Fruit fly (Drosophila melanogaster) whole organism, pupa: Measurements from ENCODE around the gene Vha14-2.
A peak's percentile ranks its signal among the peaks of the same experiment; 100 is the strongest.

Source experiments
- CG10348 ChIP-seq: fragments of 200-800 bp; sonication (Bioruptor generic); IDR thresholded peaks from 2 replicates; pipeline ENCODE4 v1.3.6; 2022; ENCODE audit warnings: missing biosample characterization, missing genetic modification characterization
- CG12605 ChIP-seq: fragments of 200-800 bp; sonication (Bioruptor generic); IDR thresholded peaks from 2 replicates; pipeline ENCODE4 v1.3.6; 2022; ENCODE audit warnings: missing biosample characterization, missing genetic modification characterization
- CG13204 ChIP-seq: fragments of 200-800 bp; sonication (Bioruptor generic); optimal IDR thresholded peaks from 2 replicates; lab custom pipeline; 2018; ENCODE audit warnings: missing biosample characterization, mild to moderate bottlenecking, missing genetic modification characterization, moderate library complexity
- CG14655 ChIP-seq: fragments of 200-800 bp; sonication (Bioruptor generic); optimal IDR thresholded peaks from 3 replicates; lab custom pipeline; 2017; ENCODE audit warnings: mild to moderate bottlenecking, missing biosample characterization, missing genetic modification reagents, missing genetic modification characterization
- CG15710 ChIP-seq: fragments of 200-800 bp; sonication (Bioruptor generic); optimal IDR thresholded peaks from 2 replicates; lab custom pipeline; 2018; ENCODE audit warnings: missing biosample characterization, mild to moderate bottlenecking, missing genetic modification characterization, moderate library complexity
- CG17806 ChIP-seq: fragments of 200-800 bp; sonication (Bioruptor generic); optimal IDR thresholded peaks from 2 replicates; lab custom pipeline; 2018; ENCODE audit warnings: missing biosample characterization, mild to moderate bottlenecking, missing genetic modification characterization, moderate library complexity
- CG32121 ChIP-seq: fragments of 200-800 bp; sonication (Bioruptor generic); IDR thresholded peaks from 2 replicates; pipeline ENCODE4 v1.3.6; 2022; ENCODE audit warnings: missing biosample characterization, missing genetic modification characterization
- CG34367 ChIP-seq: fragments of 200-800 bp; sonication (Bioruptor generic); optimal IDR thresholded peaks from 2 replicates; lab custom pipeline; 2018; ENCODE audit warnings: missing biosample characterization, mild to moderate bottlenecking, missing genetic modification characterization
- CG4496 ChIP-seq: fragments of 200-800 bp; sonication (Bioruptor generic); IDR thresholded peaks from 3 replicates; pipeline ENCODE4 v1.3.6; 2022; ENCODE audit warnings: missing biosample characterization, missing genetic modification characterization
- CG8159 ChIP-seq: fragments of 200-800 bp; sonication (Bioruptor generic); optimal IDR thresholded peaks from 3 replicates; lab custom pipeline; 2018; ENCODE audit warnings: missing biosample characterization, mild to moderate bottlenecking, missing genetic modification characterization, moderate library complexity
- CG8301 ChIP-seq: fragments of 200-800 bp; sonication (Bioruptor generic); optimal IDR thresholded peaks from 2 replicates; lab custom pipeline; 2018; ENCODE audit warnings: missing biosample characterization, mild to moderate bottlenecking, missing genetic modification characterization
- CG9948 ChIP-seq: fragments of 200-800 bp; sonication (Bioruptor generic); optimal IDR thresholded peaks from 2 replicates; lab custom pipeline; 2018; ENCODE audit warnings: missing biosample characterization, mild to moderate bottlenecking, missing genetic modification characterization, moderate library complexity
- D1 ChIP-seq: fragments of 200-800 bp; sonication (Bioruptor generic); optimal IDR thresholded peaks from 2 replicates; lab custom pipeline; 2018; ENCODE audit warnings: missing biosample characterization, mild to moderate bottlenecking, missing genetic modification characterization, moderate library complexity
- EcR ChIP-seq: fragments of 200-800 bp; sonication (Bioruptor generic); optimal IDR thresholded peaks from 3 replicates; lab custom pipeline; 2019; ENCODE audit warnings: missing biosample characterization, missing genetic modification characterization, mild to moderate bottlenecking, moderate library complexity, missing genetic modification reagents
- Ets98B ChIP-seq: fragments of 200-800 bp; sonication (Bioruptor generic); IDR thresholded peaks from 2 replicates; pipeline ENCODE4 v1.3.6; 2022; ENCODE audit warnings: missing biosample characterization, missing genetic modification characterization
- Pif1A ChIP-seq: fragments of 200-800 bp; sonication (Bioruptor generic); optimal IDR thresholded peaks from 3 replicates; lab custom pipeline; 2016; ENCODE audit warnings: missing biosample characterization, missing genetic modification characterization
- Pif1B ChIP-seq: fragments of 200-800 bp; sonication (Bioruptor generic); optimal IDR thresholded peaks from 3 replicates; lab custom pipeline; 2016; ENCODE audit warnings: missing biosample characterization, missing genetic modification characterization
- Snoo ChIP-seq: fragments of 200-800 bp; sonication (Bioruptor generic); optimal IDR thresholded peaks from 3 replicates; lab custom pipeline; 2017; ENCODE audit warnings: missing biosample characterization, mild to moderate bottlenecking, missing genetic modification characterization, inconsistent platforms
- fd96Ca ChIP-seq: fragments of 200-800 bp; sonication (Bioruptor generic); IDR thresholded peaks from 3 replicates; pipeline ENCODE4 v1.3.6; 2022; ENCODE audit warnings: missing biosample characterization, missing genetic modification characterization
- gl ChIP-seq: fragments of 200-800 bp; sonication (Bioruptor generic); optimal IDR thresholded peaks from 2 replicates; lab custom pipeline; 2018; ENCODE audit warnings: missing biosample characterization, mild to moderate bottlenecking, missing genetic modification characterization
- rn ChIP-seq: fragments of 200-800 bp; sonication (Bioruptor generic); IDR thresholded peaks from 2 replicates; pipeline ENCODE4 v1.3.6; 2022; ENCODE audit warnings: missing biosample characterization, missing genetic modification characterization

The Vha14-2 gene

DNA sequence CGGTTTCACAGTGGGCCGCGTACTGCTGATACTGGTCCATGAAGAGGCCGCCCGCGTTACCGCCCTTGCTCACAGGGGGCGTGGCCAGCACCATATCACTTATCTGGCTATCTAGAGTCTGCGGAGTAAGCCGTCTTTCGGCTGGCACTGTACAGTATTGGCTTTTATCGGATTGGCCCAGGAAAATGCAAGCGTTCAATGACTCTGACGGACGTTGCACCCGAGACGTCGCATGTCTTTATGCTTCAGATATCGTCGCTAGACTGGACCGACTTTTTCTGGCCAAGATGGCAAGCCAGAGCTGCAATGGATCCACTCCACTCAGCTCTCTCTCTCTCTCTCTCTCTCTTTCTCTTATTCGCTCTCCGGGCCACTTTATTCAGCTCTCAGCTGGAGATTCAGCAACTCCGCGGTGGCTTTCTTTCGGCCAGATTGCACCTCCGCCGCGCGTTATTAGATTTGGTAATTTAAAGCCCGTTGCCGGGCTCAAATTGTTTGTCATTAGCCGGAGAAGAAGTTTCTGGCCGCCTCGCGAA, 34.6 kb downstream of the Vha14-2 start, which contains the start of gene CG31559:
TSS of gene CG31559 (minus strand) at position 273 of the 536 bp plus-strand sequence.
- TF ChIP-seq gl (no peak), CG17806 (tag; lab: Kevin White, UChicago) (no peak), Pif1A (GFP tag; lab: Kevin White, UChicago) (no peak), CG12605 (GFP tag; lab: Robert Waterston, UW) (no peak), CG13204 (GFP tag; lab: Kevin White, UChicago) (peak; percentile 21), CG32121 (GFP tag; lab: Robert Waterston, UW) (peak; percentile 32; the same call in 1 of the 2 replicates), CG10348 (no peak), rn (GFP tag; lab: Robert Waterston, UW) (no peak), CG15710 (tag; lab: Kevin White, UChicago) (no peak), CG34367 (tag; lab: Kevin White, UChicago) (no peak), CG8301 (tag; lab: Kevin White, UChicago) (no peak), EcR (peak; percentile 86), CG8159 (tag; lab: Kevin White, UChicago) (peak; percentile 25), CG4496 (0 out of 3 replicates have a peak, but pooled peaks have one; percentile 17), CG9948 (tag; lab: Kevin White, UChicago) (no peak), fd96Ca (no peak), CG14655 (GFP tag; lab: Kevin White, UChicago) (no peak), Pif1B (GFP tag; lab: Kevin White, UChicago) (no peak), Ets98B (no peak; the same call in 1 of the 2 replicates), Snoo (tag; lab: Kevin White, UChicago) (no peak), D1 (tag; lab: Kevin White, UChicago) (no peak)

DNA sequence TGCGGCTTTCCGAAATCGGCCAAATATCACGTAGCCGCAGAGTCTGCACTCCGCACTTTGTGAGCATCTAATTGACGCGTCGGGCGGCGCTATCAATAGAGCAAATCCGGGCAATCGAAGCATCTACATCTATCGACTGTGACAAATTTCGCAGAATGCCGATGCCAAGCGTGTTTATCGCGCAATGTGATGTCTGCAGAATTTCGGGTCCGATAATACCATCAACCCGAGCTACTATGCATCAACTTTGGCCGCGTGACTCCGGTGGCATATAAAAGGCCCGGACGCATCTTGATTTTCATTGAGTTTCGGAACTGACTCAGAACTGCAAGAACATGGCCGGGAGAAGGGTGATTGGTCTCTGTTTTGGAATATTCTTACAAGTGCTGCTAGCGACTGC, 44.8 kb downstream of the Vha14-2 start, which contains the start of gene CG1077:
TSS of gene CG1077 (plus strand) at position 301 of the 400 bp plus-strand sequence.
- TF ChIP-seq CG8301 (tag; lab: Kevin White, UChicago), result no peak
- no peak for TF ChIP-seq rn (GFP tag; lab: Robert Waterston, UW)
- no peak for TF ChIP-seq CG8159 (tag; lab: Kevin White, UChicago)
- TF ChIP-seq EcR, result no peak
- no peak for TF ChIP-seq Pif1A (GFP tag; lab: Kevin White, UChicago)
- no peak for TF ChIP-seq CG13204 (GFP tag; lab: Kevin White, UChicago)
- no peak for TF ChIP-seq Ets98B
- no peak for TF ChIP-seq CG4496
- no peak for TF ChIP-seq CG12605 (GFP tag; lab: Robert Waterston, UW)
- TF ChIP-seq CG34367 (tag; lab: Kevin White, UChicago), result no peak

- TF ChIP-seq CG12605 (GFP tag; lab: Robert Waterston, UW) (no peak), CG34367 (tag; lab: Kevin White, UChicago) (no peak), D1 (tag; lab: Kevin White, UChicago) (no peak), Pif1B (GFP tag; lab: Kevin White, UChicago) (no peak), fd96Ca (no peak), Pif1A (GFP tag; lab: Kevin White, UChicago) (no peak), CG15710 (tag; lab: Kevin White, UChicago) (no peak), CG4496 (no peak)
Measured at dm6 chr3R:6170737-6171136, 48.3 kb downstream of the Vha14-2 start.

DNA sequence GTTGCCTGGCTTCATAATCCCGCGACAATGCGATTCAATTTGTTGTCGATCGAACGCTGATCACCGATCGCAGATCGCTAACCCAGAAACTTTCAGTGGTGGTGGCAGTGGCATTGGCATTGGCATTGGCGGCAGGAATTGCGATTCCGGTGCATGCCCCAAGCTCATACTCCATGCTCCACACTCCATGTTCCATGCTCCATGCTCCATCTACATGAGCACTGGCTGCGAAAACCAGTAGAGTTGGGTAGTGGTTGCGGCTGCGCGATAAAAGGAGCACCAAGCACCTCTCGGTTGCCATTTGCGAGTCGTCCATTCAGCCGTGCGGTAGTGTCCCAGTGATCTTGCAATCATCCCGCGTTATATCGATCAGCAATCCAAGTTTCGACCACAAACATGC, 50.9 kb downstream of the Vha14-2 start, which contains the start of gene Osi1:
TSS of gene Osi1 (plus strand) at position 301 of the 400 bp plus-strand sequence.
- TF ChIP-seq CG34367 (tag; lab: Kevin White, UChicago) (no peak), Pif1B (GFP tag; lab: Kevin White, UChicago) (no peak), CG17806 (tag; lab: Kevin White, UChicago) (no peak), CG13204 (GFP tag; lab: Kevin White, UChicago) (no peak), fd96Ca (no peak), CG14655 (GFP tag; lab: Kevin White, UChicago) (no peak), CG10348 (no peak), CG8301 (tag; lab: Kevin White, UChicago) (no peak), Snoo (tag; lab: Kevin White, UChicago) (no peak)
- TF ChIP-seq, all 21 proteins: peak for 0
